Worm (Caenorhabditis elegans) whole organism, early embryonic: Measurements from ENCODE around the gene Y8A9A.2.

Source experiments
- B0310.2 ChIP-seq: sonication (generic microtip); optimal IDR thresholded peaks from 2 replicates; lab custom pipeline; 2016; ENCODE audit warnings: mild to moderate bottlenecking, missing genetic modification characterization, missing compliant biosample characterization
- F13C5.2 ChIP-seq: sonication (generic microtip); optimal IDR thresholded peaks from 2 replicates; lab custom pipeline; 2017; ENCODE audit warnings: mild to moderate bottlenecking, missing genetic modification characterization, inconsistent platforms, missing compliant biosample characterization
- aly-1 ChIP-seq: sonication (generic microtip); optimal IDR thresholded peaks from 2 replicates; lab custom pipeline; 2016; ENCODE audit warnings: missing genetic modification characterization, missing compliant biosample characterization
- ama-1 ChIP-seq: fragments of 150-350 bp; optimal IDR thresholded peaks from 2 replicates; lab custom pipeline; 2014
- ceh-13 ChIP-seq: fragments of 200-800 bp; sonication (Bioruptor generic); optimal IDR thresholded peaks from 2 replicates; lab custom pipeline; 2018; ENCODE audit warnings: mild to moderate bottlenecking, missing genetic modification characterization, missing compliant biosample characterization
- ceh-36 ChIP-seq: sonication (generic microtip); optimal IDR thresholded peaks from 2 replicates; lab custom pipeline; 2016; ENCODE audit warnings: missing genetic modification characterization, inconsistent platforms, missing compliant biosample characterization
- ets-7 ChIP-seq: sonication (generic microtip); optimal IDR thresholded peaks from 2 replicates; lab custom pipeline; 2016; ENCODE audit warnings: missing genotype, missing genetic modification characterization, missing compliant biosample characterization
- flt-1 ChIP-seq: fragments of 200-800 bp; sonication (Bioruptor generic); IDR thresholded peaks from 2 replicates; pipeline ENCODE4 v1.3.6; 2022; ENCODE audit warnings: missing genetic modification characterization, missing compliant biosample characterization
- hmbx-1 ChIP-seq: sonication (generic microtip); optimal IDR thresholded peaks from 2 replicates; lab custom pipeline; 2016; ENCODE audit warnings: mild to moderate bottlenecking, missing genetic modification characterization, missing compliant biosample characterization
- hmg-4 ChIP-seq: fragments of 200-800 bp; sonication (Bioruptor generic); optimal IDR thresholded peaks from 2 replicates; lab custom pipeline; 2018; ENCODE audit warnings: mild to moderate bottlenecking, missing genetic modification characterization, missing compliant biosample characterization
- hnd-1 ChIP-seq: sonication (generic microtip); optimal IDR thresholded peaks from 2 replicates; lab custom pipeline; 2016; ENCODE audit warnings: missing genetic modification characterization, missing compliant biosample characterization
- pes-1 ChIP-seq: fragments of 200-800 bp; sonication (Bioruptor generic); IDR thresholded peaks from 2 replicates; pipeline ENCODE4 v1.3.6; 2022; ENCODE audit warnings: missing genetic modification reagents, missing genetic modification characterization, missing compliant biosample characterization
- scrt-1 ChIP-seq: fragments of 200-800 bp; sonication (Bioruptor generic); IDR thresholded peaks from 2 replicates; pipeline ENCODE4 v1.3.6; 2022; ENCODE audit warnings: missing genetic modification characterization, missing compliant biosample characterization
- sea-1 ChIP-seq: fragments of 200-800 bp; sonication (Bioruptor generic); conservative IDR thresholded peaks from 2 replicates; pipeline ENCODE4 v1.3.6; 2022; ENCODE audit warnings: missing genetic modification characterization, missing compliant biosample characterization
- tbx-11 ChIP-seq: fragments of 200-800 bp; sonication (Bioruptor generic); IDR thresholded peaks from 2 replicates; pipeline ENCODE4 v1.3.6; 2022; ENCODE audit warnings: missing genetic modification characterization, missing compliant biosample characterization
- tbx-37 ChIP-seq: fragments of 200-800 bp; sonication (Bioruptor generic); conservative IDR thresholded peaks from 2 replicates; pipeline ENCODE4 v1.3.6; 2022; ENCODE audit warnings: missing genetic modification reagents, missing genetic modification characterization, missing compliant biosample characterization
- tra-4 ChIP-seq: sonication (generic microtip); optimal IDR thresholded peaks from 2 replicates; lab custom pipeline; 2017; ENCODE audit warnings: missing genetic modification characterization, missing compliant biosample characterization

Gene Y8A9A.2

DNA sequence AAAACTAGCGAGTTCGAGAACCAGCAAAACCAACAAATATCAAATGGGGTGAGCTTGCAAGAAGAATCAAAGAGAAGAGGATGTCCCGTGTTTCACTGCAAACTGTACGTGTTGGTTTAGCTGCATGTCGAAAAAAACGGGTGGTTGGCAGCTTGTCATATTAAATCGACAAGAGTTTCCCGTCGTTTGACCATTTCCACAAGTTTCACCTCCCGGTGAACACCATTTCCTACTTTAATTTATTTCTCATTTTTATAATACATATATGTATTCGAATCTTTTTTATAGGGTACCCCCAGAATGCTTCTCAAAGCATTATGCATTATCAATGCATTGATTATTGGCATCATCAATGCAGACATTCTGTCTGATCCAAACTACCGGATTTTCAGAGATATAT, at the start of gene Y8A9A.2:
Gene Y8A9A.2, plus strand, starts transcription at position 301 of the 400 bp plus-strand sequence.
- TF ChIP-seq ama-1 (no peak), tra-4 (tag; lab: Kevin White, UChicago) (no peak), hmg-4 (GFP tag; lab: Kevin White, UChicago) (no peak), ceh-36 (tag; lab: Kevin White, UChicago) (no peak)

DNA sequence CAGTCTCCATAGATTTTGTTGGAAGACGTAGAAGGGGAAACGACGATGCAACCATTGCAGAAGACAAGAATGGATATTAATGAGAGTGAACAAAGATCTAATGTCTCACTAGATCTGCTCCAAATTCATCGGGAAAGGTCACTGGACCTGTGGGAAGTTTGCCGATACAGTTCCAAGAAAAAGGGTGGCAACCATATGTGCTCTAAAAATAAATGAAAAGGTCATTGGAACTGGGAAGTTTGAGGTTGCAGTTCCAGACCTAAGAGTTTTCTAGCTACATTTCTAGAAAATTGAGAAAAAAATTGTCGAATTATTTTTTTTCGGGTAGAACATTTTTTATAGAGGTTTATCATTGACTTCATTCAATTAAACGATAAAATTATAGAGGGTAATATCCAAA, 48.0 kb upstream of the Y8A9A.2 start, which contains the start of gene fbxb-92:
Gene fbxb-92, minus strand, starts transcription at position 101 of the 400 bp plus-strand sequence.
- TF ChIP-seq tbx-11 (no peak), B0310.2 (tag; lab: Kevin White, UChicago) (no peak), tra-4 (tag; lab: Kevin White, UChicago) (no peak), ceh-36 (tag; lab: Kevin White, UChicago) (no peak), ceh-13 (GFP tag; lab: Kevin White, UChicago) (no peak), ama-1 (no peak), hmg-4 (GFP tag; lab: Kevin White, UChicago) (no peak), scrt-1 (no peak), hmbx-1 (no peak)

DNA sequence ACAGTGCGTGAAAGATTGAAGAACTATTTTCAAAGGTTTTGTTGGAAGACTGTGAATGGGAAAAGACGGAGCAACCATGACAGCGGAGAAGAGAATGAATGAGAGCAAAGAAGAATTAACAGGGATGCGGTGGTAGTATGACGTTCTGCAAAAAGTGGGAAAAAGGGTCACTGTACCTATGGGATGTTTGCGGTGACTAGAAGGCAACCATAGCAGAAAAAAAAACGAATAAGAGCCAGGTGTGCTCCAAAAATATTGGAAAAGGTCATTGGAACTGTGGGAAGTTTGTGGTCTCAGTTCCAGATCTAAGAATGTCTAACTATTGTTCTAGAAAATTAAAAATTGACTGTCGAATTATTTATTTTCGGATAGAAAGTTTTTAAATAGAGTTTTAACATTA, 46.7 kb upstream of the Y8A9A.2 start, which contains the start of gene fbxb-90:
Gene fbxb-90, minus strand, starts transcription at position 101 of the 400 bp plus-strand sequence.
- TF ChIP-seq aly-1 (no peak), ceh-36 (tag; lab: Kevin White, UChicago) (no peak), ceh-13 (GFP tag; lab: Kevin White, UChicago) (no peak), pes-1 (GFP tag; lab: Robert Waterston, UW) (no peak), ama-1 (no peak), sea-1 (GFP tag; lab: Robert Waterston, UW) (no peak), flt-1 (GFP tag; lab: Robert Waterston, UW) (no peak), hnd-1 (tag; lab: Kevin White, UChicago) (no peak), scrt-1 (no peak), hmg-4 (GFP tag; lab: Kevin White, UChicago) (no peak), ets-7 (tag; lab: Kevin White, UChicago) (no peak), tra-4 (tag; lab: Kevin White, UChicago) (no peak), tbx-11 (no peak), hmbx-1 (no peak), tbx-37 (no peak), F13C5.2 (no peak), B0310.2 (tag; lab: Kevin White, UChicago) (no peak)

DNA sequence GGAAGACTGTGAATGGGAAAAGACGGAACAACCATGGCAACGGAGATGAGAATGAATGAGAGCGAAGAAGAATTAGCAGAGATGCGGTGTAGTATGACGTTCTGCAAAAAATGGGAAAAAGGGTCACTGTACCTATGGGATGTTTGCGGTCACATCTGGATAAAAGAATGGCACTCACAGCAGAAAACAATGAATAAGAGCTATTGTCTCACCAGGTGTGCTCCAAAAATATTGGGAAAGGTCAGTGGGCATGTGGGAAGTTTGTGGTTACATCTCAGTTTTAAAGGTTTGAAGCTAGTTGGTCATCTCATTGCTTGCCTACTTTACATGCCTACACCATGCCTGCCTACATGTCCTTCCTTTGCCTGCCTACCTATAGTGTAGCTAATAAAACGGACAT, 44.7 kb upstream of the Y8A9A.2 start, which contains the start of gene fbxb-91:
Gene fbxb-91, minus strand, starts transcription at position 101 of the 400 bp plus-strand sequence.
- TF ChIP-seq hnd-1 (tag; lab: Kevin White, UChicago) (no peak), ama-1 (no peak), sea-1 (GFP tag; lab: Robert Waterston, UW) (no peak), pes-1 (GFP tag; lab: Robert Waterston, UW) (no peak), ets-7 (tag; lab: Kevin White, UChicago) (no peak), scrt-1 (no peak), hmbx-1 (no peak), aly-1 (no peak), B0310.2 (tag; lab: Kevin White, UChicago) (no peak), tbx-11 (no peak), flt-1 (GFP tag; lab: Robert Waterston, UW) (no peak), tbx-37 (no peak), ceh-13 (GFP tag; lab: Kevin White, UChicago) (no peak), hmg-4 (GFP tag; lab: Kevin White, UChicago) (no peak), ceh-36 (tag; lab: Kevin White, UChicago) (no peak), F13C5.2 (no peak), tra-4 (tag; lab: Kevin White, UChicago) (no peak)

ce11 chrII:3752184-3752583, 43.2 kb upstream of the Y8A9A.2 start, which contains the start of gene sdz-11:
Gene sdz-11, minus strand, starts transcription at chrII:3752284.
- TF ChIP-seq ceh-13 (GFP tag; lab: Kevin White, UChicago): no peak
- TF ChIP-seq sea-1 (GFP tag; lab: Robert Waterston, UW): no peak
- TF ChIP-seq tra-4 (tag; lab: Kevin White, UChicago): no peak
- TF ChIP-seq aly-1: no peak
- TF ChIP-seq tbx-37: no peak
- TF ChIP-seq flt-1 (GFP tag; lab: Robert Waterston, UW): no peak
- TF ChIP-seq B0310.2 (tag; lab: Kevin White, UChicago): no peak

DNA sequence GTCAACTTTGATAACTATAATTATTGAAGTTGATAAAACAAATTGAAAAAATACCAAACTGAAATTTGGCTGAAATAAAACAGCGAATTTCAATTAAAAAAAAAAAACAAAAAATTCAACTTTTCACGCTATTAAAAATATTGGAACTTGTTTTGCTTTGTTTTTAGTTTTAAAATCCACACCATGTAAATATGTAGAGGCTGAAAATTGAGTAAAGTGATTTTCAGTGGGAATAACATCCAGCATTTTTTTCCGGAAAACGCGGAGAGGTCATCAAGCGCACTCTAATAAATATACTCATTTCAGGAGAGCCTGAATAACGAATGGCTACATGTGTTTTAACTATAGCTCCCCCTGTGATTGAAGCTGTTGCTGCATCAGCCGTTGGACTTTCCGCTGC, 41.8 kb upstream of the Y8A9A.2 start, which contains the start of gene rcd-1:
Gene rcd-1, plus strand, starts transcription at position 301 of the 400 bp plus-strand sequence.
- no peak for TF ChIP-seq ceh-13 (GFP tag; lab: Kevin White, UChicago)
- TF ChIP-seq scrt-1: no peak
- TF ChIP-seq tra-4 (tag; lab: Kevin White, UChicago): no peak
- TF ChIP-seq ama-1: no peak
- no peak for TF ChIP-seq tbx-37
- TF ChIP-seq hnd-1 (tag; lab: Kevin White, UChicago): no peak
- no peak for TF ChIP-seq hmbx-1

DNA sequence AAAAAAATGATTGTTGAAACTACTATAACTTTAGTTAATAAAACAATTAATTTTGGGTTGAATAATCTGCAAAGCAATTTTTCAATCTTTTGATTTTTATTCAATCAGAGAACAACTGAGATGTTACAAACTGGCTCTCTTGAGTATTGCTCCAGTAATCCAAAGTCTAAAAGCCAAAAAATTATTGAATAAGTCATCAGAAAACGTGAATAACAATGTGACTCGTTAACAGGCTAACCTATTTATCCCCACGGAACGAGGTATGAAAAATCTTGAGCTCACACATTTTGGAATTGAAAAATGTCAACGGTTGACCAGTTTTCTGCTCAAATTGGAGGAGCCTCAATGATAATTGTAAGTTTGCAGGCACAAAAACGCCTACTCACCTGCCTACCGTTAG, 37.9 kb upstream of the Y8A9A.2 start, which contains the start of gene srx-111:
Gene srx-111, plus strand, starts transcription at position 301 of the 400 bp plus-strand sequence.
- TF ChIP-seq ama-1 (no peak), sea-1 (GFP tag; lab: Robert Waterston, UW) (no peak)

ce11 chrII:3759010-3759409, 36.4 kb upstream of the Y8A9A.2 start, which contains the start of gene T24E12.12:
Gene T24E12.12, plus strand, starts transcription at chrII:3759290.
- TF ChIP-seq scrt-1: no peak
- TF ChIP-seq tbx-11: no peak
- TF ChIP-seq hmbx-1: no peak
- TF ChIP-seq ceh-13 (GFP tag; lab: Kevin White, UChicago): no peak
- no peak for TF ChIP-seq tra-4 (tag; lab: Kevin White, UChicago)
- TF ChIP-seq hmg-4 (GFP tag; lab: Kevin White, UChicago): no peak
- TF ChIP-seq B0310.2 (tag; lab: Kevin White, UChicago): no peak
- TF ChIP-seq flt-1 (GFP tag; lab: Robert Waterston, UW): no peak
- TF ChIP-seq hnd-1 (tag; lab: Kevin White, UChicago): no peak
- TF ChIP-seq ceh-36 (tag; lab: Kevin White, UChicago): no peak
- no peak for TF ChIP-seq pes-1 (GFP tag; lab: Robert Waterston, UW)
- no peak for TF ChIP-seq tbx-37
- no peak for TF ChIP-seq ama-1
- TF ChIP-seq aly-1: no peak
- no peak for TF ChIP-seq F13C5.2
- TF ChIP-seq sea-1 (GFP tag; lab: Robert Waterston, UW): no peak
- TF ChIP-seq ets-7 (tag; lab: Kevin White, UChicago): no peak
